Fruit fly (Drosophila melanogaster) whole organism, embryonic: Measurements from ENCODE around the gene CG5157.

Experiments
- CG10274 ChIP-seq: fragments of 200-800 bp; sonication (Bioruptor generic); optimal IDR thresholded peaks from 3 replicates; lab custom pipeline; 2017; ENCODE audit warnings: missing biosample characterization, mild to moderate bottlenecking, missing genetic modification characterization
- CG12299 ChIP-seq: fragments of 200-800 bp; sonication (Bioruptor generic); optimal IDR thresholded peaks from 2 replicates; lab custom pipeline; 2018; ENCODE audit warnings: missing biosample characterization, mild to moderate bottlenecking, missing genetic modification characterization
- CG12391 ChIP-seq: fragments of 200-800 bp; sonication (Bioruptor generic); optimal IDR thresholded peaks from 3 replicates; lab custom pipeline; 2018; ENCODE audit warnings: missing biosample characterization, mild to moderate bottlenecking, missing genetic modification characterization, moderate library complexity
- CG12769 ChIP-seq: fragments of 200-800 bp; sonication (Bioruptor generic); optimal IDR thresholded peaks from 2 replicates; lab custom pipeline; 2019; ENCODE audit warnings: missing biosample characterization, mild to moderate bottlenecking, missing genetic modification characterization, moderate library complexity
- CG13775 ChIP-seq: fragments of 200-800 bp; sonication (Bioruptor generic); optimal IDR thresholded peaks from 3 replicates; lab custom pipeline; 2017; ENCODE audit warnings: missing biosample characterization, mild to moderate bottlenecking, missing genetic modification characterization
- CG14441 ChIP-seq: fragments of 200-800 bp; sonication (Bioruptor generic); IDR thresholded peaks from 2 replicates; pipeline ENCODE4 v1.3.6; 2022; ENCODE audit warnings: missing biosample characterization, missing genetic modification characterization
- CG1529 ChIP-seq: fragments of 200-800 bp; sonication (Bioruptor generic); optimal IDR thresholded peaks from 3 replicates; lab custom pipeline; 2018; ENCODE audit warnings: missing biosample characterization, missing genetic modification characterization
- CG1603 ChIP-seq: fragments of 200-800 bp; sonication (Bioruptor generic); optimal IDR thresholded peaks from 2 replicates; lab custom pipeline; 2019; ENCODE audit warnings: missing biosample characterization, mild to moderate bottlenecking, missing genetic modification characterization, moderate library complexity
- CG1792 ChIP-seq: fragments of 200-800 bp; sonication (Bioruptor generic); optimal IDR thresholded peaks from 2 replicates; lab custom pipeline; 2016; ENCODE audit warnings: missing biosample characterization, missing genetic modification characterization
- CG30403 ChIP-seq: fragments of 200-800 bp; sonication (Bioruptor generic); optimal IDR thresholded peaks from 3 replicates; lab custom pipeline; 2016; ENCODE audit warnings: missing biosample characterization, missing genetic modification characterization
- CG31441 ChIP-seq: fragments of 200-800 bp; sonication (Bioruptor generic); IDR thresholded peaks from 2 replicates; pipeline ENCODE4 v1.3.6; 2022; ENCODE audit warnings: missing biosample characterization, missing genetic modification characterization
- CG4328 ChIP-seq: fragments of 200-800 bp; sonication (Bioruptor generic); optimal IDR thresholded peaks from 3 replicates; lab custom pipeline; 2017; ENCODE audit warnings: missing biosample characterization, missing genetic modification reagents, missing genetic modification characterization
- CG4404 ChIP-seq: fragments of 200-800 bp; sonication (Bioruptor generic); IDR thresholded peaks from 2 replicates; pipeline ENCODE4 v1.3.6; 2022; ENCODE audit warnings: missing biosample characterization, missing genetic modification characterization
- CG5180 ChIP-seq: fragments of 200-800 bp; sonication (Bioruptor generic); optimal IDR thresholded peaks from 3 replicates; lab custom pipeline; 2017; ENCODE audit warnings: missing biosample characterization, missing genetic modification characterization, mild to moderate bottlenecking, moderate library complexity, missing genetic modification reagents
- CG8089 ChIP-seq: fragments of 200-800 bp; sonication (Bioruptor generic); optimal IDR thresholded peaks from 3 replicates; lab custom pipeline; 2016; ENCODE audit warnings: missing biosample characterization, missing genetic modification characterization
- CG8765 ChIP-seq: fragments of 200-800 bp; sonication (Bioruptor generic); IDR thresholded peaks from 2 replicates; pipeline ENCODE4 v1.3.6; 2022; ENCODE audit warnings: missing biosample characterization, missing genetic modification characterization
- CG9437 ChIP-seq: fragments of 200-800 bp; sonication (Bioruptor generic); optimal IDR thresholded peaks from 2 replicates; lab custom pipeline; 2018; ENCODE audit warnings: missing biosample characterization, mild to moderate bottlenecking, missing genetic modification characterization
- CG9609 ChIP-seq: fragments of 200-800 bp; sonication (Bioruptor generic); optimal IDR thresholded peaks from 3 replicates; lab custom pipeline; 2016; ENCODE audit warnings: missing biosample characterization, missing genetic modification characterization
- CHES-1-like ChIP-seq: fragments of 200-800 bp; sonication (Bioruptor generic); optimal IDR thresholded peaks from 2 replicates; lab custom pipeline; 2016; ENCODE audit warnings: missing biosample characterization, missing genetic modification characterization
- CTCF ChIP-seq: fragments of 200-800 bp; sonication (Bioruptor generic); optimal IDR thresholded peaks from 2 replicates; lab custom pipeline; 2017; ENCODE audit warnings: missing biosample characterization, mild to moderate bottlenecking, missing genetic modification characterization, moderate library complexity
- Dip3 ChIP-seq: fragments of 200-800 bp; sonication (Bioruptor generic); optimal IDR thresholded peaks from 3 replicates; lab custom pipeline; 2016; ENCODE audit warnings: missing biosample characterization, missing genetic modification characterization
- Dref ChIP-seq: fragments of 200-800 bp; sonication (Bioruptor generic); IDR thresholded peaks from 2 replicates; pipeline ENCODE4 v1.3.6; 2022; ENCODE audit warnings: missing biosample characterization, missing genetic modification characterization
- Fer2 ChIP-seq: fragments of 200-800 bp; sonication (Bioruptor generic); optimal IDR thresholded peaks from 2 replicates; lab custom pipeline; 2018; ENCODE audit warnings: missing biosample characterization, mild to moderate bottlenecking, missing genetic modification characterization, moderate library complexity
- Hr3 ChIP-seq: fragments of 200-800 bp; sonication (Bioruptor generic); optimal IDR thresholded peaks from 3 replicates; lab custom pipeline; 2016; ENCODE audit warnings: missing biosample characterization, missing genetic modification characterization
- Lim3 ChIP-seq: fragments of 200-800 bp; sonication (Bioruptor generic); IDR thresholded peaks from 2 replicates; pipeline ENCODE4 v1.3.6; 2022; ENCODE audit warnings: missing biosample characterization, missing genetic modification characterization
- MESR4 ChIP-seq: fragments of 200-800 bp; sonication (Bioruptor generic); optimal IDR thresholded peaks from 2 replicates; lab custom pipeline; 2018; ENCODE audit warnings: missing biosample characterization, mild to moderate bottlenecking, missing genetic modification characterization, moderate library complexity
- MTF-1 ChIP-seq: fragments of 200-800 bp; sonication (Bioruptor generic); optimal IDR thresholded peaks from 2 replicates; lab custom pipeline; 2018; ENCODE audit warnings: missing biosample characterization, mild to moderate bottlenecking, missing genetic modification characterization, borderline replicate concordance
- Neu2 ChIP-seq: fragments of 200-800 bp; sonication (Bioruptor generic); optimal IDR thresholded peaks from 3 replicates; lab custom pipeline; 2016; ENCODE audit warnings: missing biosample characterization, missing genetic modification characterization, borderline replicate concordance
- Optix ChIP-seq: fragments of 200-800 bp; sonication (Bioruptor generic); IDR thresholded peaks from 3 replicates; pipeline ENCODE4 v1.3.6; 2022; ENCODE audit warnings: missing biosample characterization, missing genetic modification characterization
- Poxn ChIP-seq: fragments of 200-800 bp; sonication (Bioruptor generic); IDR thresholded peaks from 2 replicates; pipeline ENCODE4 v1.3.6; 2022; ENCODE audit warnings: missing biosample characterization, missing genetic modification characterization
- Side ChIP-seq: fragments of 200-800 bp; sonication (Bioruptor generic); optimal IDR thresholded peaks from 2 replicates; lab custom pipeline; 2016; ENCODE audit warnings: missing biosample characterization, missing genetic modification characterization
- Sry-β ChIP-seq: fragments of 200-800 bp; sonication (Bioruptor generic); optimal IDR thresholded peaks from 2 replicates; lab custom pipeline; 2018; ENCODE audit warnings: missing biosample characterization, mild to moderate bottlenecking, missing genetic modification characterization, moderate library complexity
- Tbp ChIP-seq: fragments of >200 bp; optimal IDR thresholded peaks from 2 replicates; lab custom pipeline; 2018; ENCODE audit warnings: missing biosample characterization, missing genetic modification characterization
- Usf ChIP-seq: fragments of 200-800 bp; sonication (Bioruptor generic); optimal IDR thresholded peaks from 2 replicates; lab custom pipeline; 2017; ENCODE audit warnings: missing genotype, missing biosample characterization, missing genetic modification characterization
- Xbp1 ChIP-seq: fragments of 200-800 bp; sonication (Bioruptor generic); optimal IDR thresholded peaks from 3 replicates; lab custom pipeline; 2016; ENCODE audit warnings: missing biosample characterization, mild to moderate bottlenecking, missing genetic modification characterization
- Xrp1 ChIP-seq: fragments of 200-800 bp; sonication (Bioruptor generic); IDR thresholded peaks from 2 replicates; pipeline ENCODE4 v1.3.6; 2022; ENCODE audit warnings: missing biosample characterization, missing genetic modification characterization
- YL-1 ChIP-seq: fragments of 200-800 bp; sonication (Bioruptor generic); optimal IDR thresholded peaks from 3 replicates; lab custom pipeline; 2017; ENCODE audit warnings: missing biosample characterization, mild to moderate bottlenecking, missing genetic modification characterization
- abd-A ChIP-seq: fragments of 200-800 bp; sonication (Bioruptor generic); optimal IDR thresholded peaks from 3 replicates; lab custom pipeline; 2019; ENCODE audit warnings: missing biosample characterization, mild to moderate bottlenecking, missing genetic modification characterization, moderate library complexity
- ap ChIP-seq: fragments of 200-800 bp; sonication (Bioruptor generic); IDR thresholded peaks from 2 replicates; pipeline ENCODE4 v1.3.6; 2022; ENCODE audit warnings: missing biosample characterization, missing genetic modification characterization
- az2 ChIP-seq: fragments of 200-800 bp; sonication (Bioruptor generic); optimal IDR thresholded peaks from 3 replicates; lab custom pipeline; 2016; ENCODE audit warnings: missing biosample characterization, missing genetic modification characterization
- crc ChIP-seq: fragments of 200-800 bp; sonication (Bioruptor generic); optimal IDR thresholded peaks from 2 replicates; lab custom pipeline; 2016; ENCODE audit warnings: missing biosample characterization, missing genetic modification characterization
- croc ChIP-seq: fragments of 200-800 bp; sonication (Bioruptor generic); conservative IDR thresholded peaks from 3 replicates; pipeline ENCODE4 v1.3.6; 2022; ENCODE audit warnings: missing biosample characterization, missing genetic modification characterization
- crol ChIP-seq: fragments of 200-800 bp; sonication (Bioruptor generic); IDR thresholded peaks from 2 replicates; pipeline ENCODE4 v1.3.6; 2022; ENCODE audit warnings: missing biosample characterization, missing genetic modification characterization
- disco-r ChIP-seq: fragments of 200-800 bp; sonication (Bioruptor generic); optimal IDR thresholded peaks from 2 replicates; lab custom pipeline; 2016; ENCODE audit warnings: missing biosample characterization, missing genetic modification characterization
- dmrt11E ChIP-seq: fragments of 200-800 bp; sonication (Bioruptor generic); optimal IDR thresholded peaks from 3 replicates; lab custom pipeline; 2018; ENCODE audit warnings: missing biosample characterization, mild to moderate bottlenecking, missing genetic modification characterization, moderate library complexity
- emc ChIP-seq: fragments of 200-800 bp; sonication (Bioruptor generic); optimal IDR thresholded peaks from 2 replicates; lab custom pipeline; 2016; ENCODE audit warnings: missing biosample characterization, missing genetic modification characterization
- eve ChIP-seq, 2 experiments: fragments of >200 bp; optimal IDR thresholded peaks; 2 replicates each; lab custom pipeline; 2017; ENCODE audit warnings: missing biosample characterization in 2 of 2, missing genetic modification characterization in 2 of 2
- seq ChIP-seq: fragments of 200-800 bp; sonication (Bioruptor generic); IDR thresholded peaks from 2 replicates; pipeline ENCODE4 v1.3.6; 2022; ENCODE audit warnings: missing biosample characterization, missing genetic modification characterization
- sima ChIP-seq: fragments of 200-800 bp; sonication (Bioruptor generic); optimal IDR thresholded peaks from 2 replicates; lab custom pipeline; 2016; ENCODE audit warnings: missing biosample characterization, missing genetic modification characterization
- stwl ChIP-seq: fragments of 200-800 bp; sonication (Bioruptor generic); optimal IDR thresholded peaks from 3 replicates; lab custom pipeline; 2018; ENCODE audit warnings: missing biosample characterization, mild to moderate bottlenecking, missing genetic modification characterization, moderate library complexity
- trh ChIP-seq: fragments of 200-800 bp; sonication (Bioruptor generic); optimal IDR thresholded peaks from 2 replicates; lab custom pipeline; 2016; ENCODE audit warnings: missing biosample characterization, missing genetic modification characterization
- unpg ChIP-seq: fragments of 200-800 bp; sonication (Bioruptor generic); optimal IDR thresholded peaks from 3 replicates; lab custom pipeline; 2018; ENCODE audit warnings: missing biosample characterization, mild to moderate bottlenecking, missing genetic modification characterization, moderate library complexity
- vfl ChIP-seq: fragments of 200-800 bp; sonication (Bioruptor generic); optimal IDR thresholded peaks from 2 replicates; lab custom pipeline; 2016; ENCODE audit warnings: missing biosample characterization, missing genetic modification characterization

The CG5157 gene

DNA sequence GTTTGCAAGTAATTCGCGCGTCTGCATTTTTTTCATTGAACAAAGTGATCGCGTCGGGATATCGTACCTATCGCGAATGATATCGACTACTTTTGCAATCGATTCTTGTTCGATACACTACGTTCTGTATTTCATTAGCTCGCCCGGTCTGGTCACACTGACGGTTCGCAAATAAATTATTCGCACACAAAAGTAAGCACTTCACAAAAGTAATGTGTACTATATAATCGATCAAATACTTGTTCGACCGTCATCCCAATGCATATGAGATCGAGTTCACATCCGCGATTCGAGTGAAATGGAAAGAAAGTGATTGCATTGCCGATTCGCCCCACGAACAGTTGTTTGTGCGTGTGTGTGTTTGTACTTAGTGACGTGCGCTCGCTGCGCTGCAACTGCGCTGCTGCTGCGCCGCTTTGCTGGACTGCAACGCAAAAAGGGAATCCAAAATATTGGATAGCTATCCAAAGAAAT, 47.3 kb downstream of the CG5157 start, which contains the start of the genes CG5235 and ClC-c (continued):
- TF ChIP-seq Lim3 (no peak), CG30403 (no peak), abd-A (tag; lab: Kevin White, UChicago) (no peak), Fer2 (no peak), Xbp1 (GFP tag; lab: Kevin White, UChicago) (no peak), sima (GFP tag; lab: Kevin White, UChicago) (no peak), CG9609 (GFP tag; lab: Kevin White, UChicago) (no peak), Optix (GFP tag; lab: Robert Waterston, UW) (no peak), CG12299 (tag; lab: Kevin White, UChicago) (no peak), CG31441 (GFP tag; lab: Robert Waterston, UW) (no peak), CTCF (GFP tag; lab: Kevin White, UChicago) (no peak), disco-r (GFP tag; lab: Kevin White, UChicago) (no peak), CG1529 (GFP tag; lab: Kevin White, UChicago) (no peak), CG9437 (GFP tag; lab: Kevin White, UChicago) (no peak), CHES-1-like (GFP tag; lab: Kevin White, UChicago) (peak; percentile 51), MTF-1 (no peak), unpg (GFP tag; lab: Kevin White, UChicago) (no peak), Side (GFP tag; lab: Kevin White, UChicago) (no peak), crc (GFP tag; lab: Kevin White, UChicago) (no peak), CG1792 (no peak), Dip3 (GFP tag; lab: Kevin White, UChicago) (no peak), CG10274 (no peak), CG4404 (GFP tag; lab: Robert Waterston, UW) (no peak), CG13775 (GFP tag; lab: Kevin White, UChicago) (no peak), CG8089 (GFP tag; lab: Kevin White, UChicago) (no peak), CG1603 (tag; lab: Kevin White, UChicago) (no peak), stwl (tag; lab: Kevin White, UChicago) (peak; percentile 65), YL-1 (peak; percentile 84), CG4328 (GFP tag; lab: Kevin White, UChicago) (no peak), Neu2 (no peak), Poxn (no peak), Xrp1 (no peak), emc (no peak), dmrt11E (no peak), CG12769 (tag; lab: Kevin White, UChicago) (no peak), croc (GFP tag; lab: Robert Waterston, UW) (no peak), CG8765 (GFP tag; lab: Robert Waterston, UW) (no peak), CG12391 (no peak), Dref (peak; percentile 94), Tbp (GFP tag; lab: Kevin White, UChicago) (no peak), MESR4 (GFP tag; lab: Kevin White, UChicago) (peak; percentile 96), eve (GFP tag; optimal IDR thresholded peaks at IDR 0.05; lab: Kevin White, UChicago) (no peak), trh (GFP tag; lab: Kevin White, UChicago) (no peak), az2 (GFP tag; lab: Kevin White, UChicago) (no peak), Usf (GFP tag; lab: Kevin White, UChicago) (no peak), CG5180 (GFP tag; lab: Kevin White, UChicago) (no peak), vfl (GFP tag; lab: Kevin White, UChicago) (no peak), ap (GFP tag; lab: Robert Waterston, UW) (no peak), crol (no peak), Sry-β (GFP tag; lab: Kevin White, UChicago) (no peak), Hr3 (no peak), CG14441 (GFP tag; lab: Robert Waterston, UW) (no peak), seq (GFP tag; lab: Robert Waterston, UW) (no peak)
